Fruit fly (Drosophila melanogaster): ENCODE data around the gene Brf.

dm6 chr3R:17425417-17425915 lies 34.3 kb upstream of the Brf start, which contains the start of gene cysu:
- TF ChIP-seq pad (GFP tag; optimal IDR thresholded peaks at IDR 0.05) = no peak
- TF ChIP-seq CG5204 (GFP tag; optimal IDR thresholded peaks at IDR 0.05) = no peak
- no peak for TF ChIP-seq bab1 (GFP tag; optimal IDR thresholded peaks at IDR 0.05)
- no peak for TF ChIP-seq CG33017 (tag; optimal IDR thresholded peaks at IDR 0.05)
- TF ChIP-seq Mnt (GFP tag; optimal IDR thresholded peaks at IDR 0.05) = no peak
- TF ChIP-seq ovo (GFP tag; optimal IDR thresholded peaks at IDR 0.05) = no peak
- TF ChIP-seq toe (GFP tag; optimal IDR thresholded peaks at IDR 0.05) = no peak
- TF ChIP-seq CG14711 (tag; optimal IDR thresholded peaks at IDR 0.05) = no peak
- TF ChIP-seq cic (GFP tag; optimal IDR thresholded peaks at IDR 0.05) = no peak
- no peak for TF ChIP-seq kay (GFP tag; ENCODE audit: borderline replicate concordance)
- TF ChIP-seq CG7045 (GFP tag; optimal IDR thresholded peaks at IDR 0.05) = no peak
- TF ChIP-seq Hr96 (GFP tag; optimal IDR thresholded peaks at IDR 0.05) = no peak
